Worm (Caenorhabditis elegans) whole organism, late embryonic: ENCODE data around the gene grd-11.

ENCODE experiments used
- C38D4.7 ChIP-seq: fragments of 200-800 bp; sonication (Bioruptor generic); optimal IDR thresholded peaks from 2 replicates; lab custom pipeline; 2018; ENCODE audit warnings: mild to moderate bottlenecking, missing genetic modification characterization, moderate library complexity, missing compliant biosample characterization
- K09A11.1 ChIP-seq: sonication (generic microtip); optimal IDR thresholded peaks from 2 replicates; lab custom pipeline; 2017; ENCODE audit warnings: antibody characterized with exemption, mild to moderate bottlenecking, missing genetic modification characterization, missing compliant biosample characterization; ENCODE audit not compliant: insufficient read depth
- T23F11.4 ChIP-seq: fragments of 200-800 bp; sonication (Bioruptor generic); optimal IDR thresholded peaks from 2 replicates; lab custom pipeline; 2018; ENCODE audit warnings: mild to moderate bottlenecking, missing genetic modification characterization, missing compliant biosample characterization
- Y22D7AL.16 ChIP-seq: sonication (generic microtip); optimal IDR thresholded peaks from 2 replicates; lab custom pipeline; 2016; ENCODE audit warnings: missing genetic modification characterization, missing compliant biosample characterization
- ama-1 ChIP-seq: fragments of 150-350 bp; optimal IDR thresholded peaks from 2 replicates; lab custom pipeline; 2014
- ceh-14 ChIP-seq: sonication (generic microtip); optimal IDR thresholded peaks from 2 replicates; lab custom pipeline; 2016; ENCODE audit warnings: missing genotype, missing genetic modification characterization, missing compliant biosample characterization
- ceh-19 ChIP-seq: fragments of 200-800 bp; sonication (Bioruptor generic); optimal IDR thresholded peaks from 2 replicates; lab custom pipeline; 2018; ENCODE audit warnings: mild to moderate bottlenecking, missing genetic modification characterization, missing compliant biosample characterization
- ceh-2 ChIP-seq: sonication (generic microtip); optimal IDR thresholded peaks from 2 replicates; lab custom pipeline; 2016; ENCODE audit warnings: missing genotype, missing genetic modification characterization, missing compliant biosample characterization
- ceh-22 ChIP-seq: sonication (generic microtip); optimal IDR thresholded peaks from 2 replicates; lab custom pipeline; 2017; ENCODE audit warnings: missing biosample characterization, missing genetic modification characterization
- ceh-30 ChIP-seq: fragments of 150-350 bp; optimal IDR thresholded peaks from 2 replicates; lab custom pipeline; 2014; ENCODE audit warnings: missing biosample characterization, missing genetic modification characterization
- ceh-34 ChIP-seq: sonication (generic microtip); optimal IDR thresholded peaks from 2 replicates; lab custom pipeline; 2016; ENCODE audit warnings: mild to moderate bottlenecking, missing genetic modification characterization, missing compliant biosample characterization
- ceh-45 ChIP-seq: fragments of 200-800 bp; sonication (Bioruptor generic); IDR thresholded peaks from 2 replicates; pipeline ENCODE4 v1.3.6; 2022; ENCODE audit warnings: missing genetic modification reagents, missing genetic modification characterization, missing compliant biosample characterization
- ceh-9 ChIP-seq: sonication (generic microtip); optimal IDR thresholded peaks from 2 replicates; lab custom pipeline; 2016; ENCODE audit warnings: mild to moderate bottlenecking, missing genetic modification characterization, inconsistent platforms, missing compliant biosample characterization
- eyg-1 ChIP-seq: sonication (generic microtip); optimal IDR thresholded peaks from 2 replicates; lab custom pipeline; 2016; ENCODE audit warnings: missing genotype, missing genetic modification characterization, missing compliant biosample characterization
- hlh-13 ChIP-seq: fragments of 200-800 bp; sonication (Bioruptor generic); optimal IDR thresholded peaks from 2 replicates; lab custom pipeline; 2018; ENCODE audit warnings: mild to moderate bottlenecking, missing genetic modification characterization, missing compliant biosample characterization
- hlh-30 ChIP-seq: sonication (generic microtip); optimal IDR thresholded peaks from 2 replicates; lab custom pipeline; 2017; ENCODE audit warnings: antibody characterized with exemption, missing genetic modification characterization, missing compliant biosample characterization; ENCODE audit not compliant: insufficient read depth
- hlh-8 ChIP-seq: sonication (generic microtip); optimal IDR thresholded peaks from 2 replicates; lab custom pipeline; 2016; ENCODE audit warnings: missing genotype, missing genetic modification characterization, missing compliant biosample characterization
- lim-6 ChIP-seq: sonication (generic microtip); optimal IDR thresholded peaks from 2 replicates; lab custom pipeline; 2016; ENCODE audit warnings: missing genetic modification characterization, missing compliant biosample characterization
- madf-2 ChIP-seq: sonication (generic microtip); optimal IDR thresholded peaks from 2 replicates; lab custom pipeline; 2017; ENCODE audit warnings: missing genetic modification characterization, missing compliant biosample characterization
- mec-3 ChIP-seq: sonication (generic microtip); optimal IDR thresholded peaks from 2 replicates; lab custom pipeline; 2016; ENCODE audit warnings: borderline replicate concordance, missing genetic modification characterization, missing compliant biosample characterization
- nhr-232 ChIP-seq: sonication (generic microtip); optimal IDR thresholded peaks from 2 replicates; lab custom pipeline; 2016; ENCODE audit warnings: missing genetic modification characterization, missing compliant biosample characterization
- odd-2 ChIP-seq: sonication (generic microtip); optimal IDR thresholded peaks from 2 replicates; lab custom pipeline; 2017; ENCODE audit warnings: antibody characterized with exemption, mild to moderate bottlenecking, missing genetic modification characterization, missing compliant biosample characterization
- pha-2 ChIP-seq: sonication (generic microtip); optimal IDR thresholded peaks from 2 replicates; lab custom pipeline; 2017; ENCODE audit warnings: mild to moderate bottlenecking, missing genetic modification characterization, missing compliant biosample characterization
- pha-4 ChIP-seq: fragments of 150-350 bp; optimal IDR thresholded peaks from 2 replicates; lab custom pipeline; 2018; ENCODE audit warnings: missing biosample characterization, missing genetic modification reagents, missing genetic modification characterization
- pqm-1 ChIP-seq: sonication (generic microtip); optimal IDR thresholded peaks from 2 replicates; lab custom pipeline; 2016; ENCODE audit warnings: missing genetic modification characterization, missing compliant biosample characterization
- ref-2 ChIP-seq: sonication (generic microtip); optimal IDR thresholded peaks from 2 replicates; lab custom pipeline; 2016; ENCODE audit warnings: missing genetic modification characterization, missing compliant biosample characterization
- rnt-1 ChIP-seq: sonication (generic microtip); optimal IDR thresholded peaks from 2 replicates; lab custom pipeline; 2016; ENCODE audit warnings: missing genetic modification characterization, missing compliant biosample characterization
- sox-2 ChIP-seq: fragments of 200-800 bp; sonication (Bioruptor generic); IDR thresholded peaks from 2 replicates; pipeline ENCODE4 v1.3.6; 2022; ENCODE audit warnings: missing genetic modification reagents, missing genetic modification characterization, missing compliant biosample characterization
- sox-4 ChIP-seq: sonication (generic microtip); optimal IDR thresholded peaks from 2 replicates; lab custom pipeline; 2017; ENCODE audit warnings: mild to moderate bottlenecking, missing genetic modification characterization, inconsistent platforms, missing compliant biosample characterization
- tbx-7 ChIP-seq: sonication (generic microtip); optimal IDR thresholded peaks from 2 replicates; lab custom pipeline; 2016; ENCODE audit warnings: missing genotype, missing genetic modification characterization, missing compliant biosample characterization
- unc-3 ChIP-seq, 2 experiments: fragments of 200-800 bp in 1 of 2; sonication (Bioruptor generic) in 1 of 2; sonication (generic microtip) in 1 of 2; conservative IDR thresholded peaks in 1 of 2; optimal IDR thresholded peaks in 1 of 2; 2 replicates each; pipeline versions ENCODE4 v1.3.6 to Lab custom; 2016 to 2022; ENCODE audit warnings: missing compliant biosample characterization in 2 of 2, missing genetic modification characterization in 2 of 2, missing genetic modification reagents in 1 of 2
- unc-55 ChIP-seq: sonication (generic microtip); optimal IDR thresholded peaks from 2 replicates; lab custom pipeline; 2017; ENCODE audit warnings: missing biosample characterization, missing genetic modification reagents, missing genetic modification characterization

Gene grd-11

DNA sequence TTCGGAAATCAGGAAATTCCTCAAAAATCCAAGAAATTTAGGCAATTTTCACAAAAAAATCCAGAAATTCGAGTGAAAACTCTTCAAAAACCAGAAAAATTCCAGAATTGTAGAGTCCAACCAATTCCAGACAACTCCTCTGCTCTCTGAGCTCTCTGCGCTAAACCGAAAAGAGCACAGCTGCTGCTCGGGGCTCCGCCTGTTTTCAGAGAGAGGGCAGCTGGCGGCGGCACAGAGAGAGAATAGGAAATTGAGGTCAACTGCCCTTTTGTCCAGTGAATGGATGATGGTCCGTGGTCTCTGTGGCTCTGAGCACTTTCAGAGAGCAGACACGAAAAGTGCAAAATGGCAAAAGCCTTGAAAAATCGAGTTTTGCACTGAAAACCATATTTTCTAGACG is 52.4 kb downstream of the grd-11 start:
- TF ChIP-seq hlh-8 (tag; lab: Kevin White, UChicago) (no peak), sox-4 (tag; lab: Kevin White, UChicago) (no peak), odd-2 (tag; lab: Kevin White, UChicago) (no peak), ceh-45 (GFP tag; lab: Robert Waterston, UW) (no peak), unc-3 (GFP tag; conservative IDR thresholded peaks at IDR 0.05; lab: Robert Waterston, UW) (no peak), unc-3 (tag; optimal IDR thresholded peaks at IDR 0.05; lab: Kevin White, UChicago) (no peak)

DNA sequence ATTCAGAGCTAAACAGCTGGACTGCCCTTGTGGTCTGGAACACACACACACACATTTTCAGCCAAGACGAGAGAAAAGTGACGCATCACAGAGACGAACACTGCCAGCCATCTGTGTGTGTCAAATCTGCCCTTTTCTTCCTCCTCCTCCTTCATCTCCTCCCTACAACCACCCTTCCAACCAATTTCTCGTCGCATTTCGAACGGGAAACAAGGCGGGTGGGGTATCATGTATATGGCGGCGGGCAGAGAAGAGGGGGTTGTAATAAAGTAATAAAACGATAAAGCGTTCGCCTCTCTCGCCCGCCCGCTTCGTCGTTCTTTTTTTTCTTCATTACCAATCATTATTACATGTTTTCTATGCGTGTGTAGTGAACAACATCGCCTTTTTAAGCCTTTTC is 53.7 kb downstream of the grd-11 start:
- no peak for TF ChIP-seq ceh-9 (tag; lab: Kevin White, UChicago)
- peak; percentile 41 for TF ChIP-seq unc-55 (GFP tag; lab: Kevin White, UChicago)
- no peak for TF ChIP-seq ceh-19 (GFP tag; lab: Kevin White, UChicago)
- peak; percentile 14 for TF ChIP-seq sox-4 (tag; lab: Kevin White, UChicago)
- TF ChIP-seq rnt-1 (tag; lab: Kevin White, UChicago): no peak
- TF ChIP-seq pha-2 (tag; lab: Kevin White, UChicago): peak; percentile 49

DNA sequence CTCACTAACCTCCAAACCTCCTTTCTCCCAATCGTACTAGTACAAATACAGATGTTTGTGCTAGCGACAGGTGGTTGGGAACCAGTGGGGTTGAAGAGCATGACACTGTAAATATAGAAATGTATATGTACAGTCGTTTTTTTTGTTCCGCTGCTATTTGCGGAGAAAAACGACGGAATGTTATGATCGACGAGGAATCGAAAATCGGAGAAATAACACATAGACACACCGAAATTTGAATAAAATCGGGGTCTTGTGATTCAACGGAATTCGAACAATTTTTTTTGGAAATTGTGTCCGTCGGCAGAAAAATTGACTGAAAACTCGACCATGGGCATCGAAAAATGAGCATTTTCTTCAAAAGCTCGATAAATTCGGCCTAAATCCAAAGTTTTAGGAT is 55.1 kb downstream of the grd-11 start, which contains the start of gene F53H2.3:
Gene F53H2.3 (minus strand): TSS at position 101 of the 400 bp plus-strand sequence.
- no peak for TF ChIP-seq pqm-1 (tag; lab: Kevin White, UChicago)
- TF ChIP-seq lim-6: no peak
- TF ChIP-seq sox-2 (GFP tag; lab: Robert Waterston, UW): no peak
- TF ChIP-seq ceh-22: no peak
- TF ChIP-seq tbx-7: no peak
- no peak for TF ChIP-seq ceh-30
- TF ChIP-seq madf-2 (tag; lab: Kevin White, UChicago): no peak
- TF ChIP-seq unc-55 (GFP tag; lab: Kevin White, UChicago): no peak
- TF ChIP-seq sox-4 (tag; lab: Kevin White, UChicago): no peak
- TF ChIP-seq ceh-2: no peak
- no peak for TF ChIP-seq pha-4 (tag; lab: Kevin White, UChicago)
- no peak for TF ChIP-seq ama-1 (lab: Kevin White, UChicago)
- TF ChIP-seq Y22D7AL.16 (tag; lab: Kevin White, UChicago): no peak
- TF ChIP-seq nhr-232: no peak
- TF ChIP-seq eyg-1: no peak
- TF ChIP-seq hlh-30 (tag; lab: Kevin White, UChicago): no peak
- TF ChIP-seq hlh-13 (GFP tag; lab: Kevin White, UChicago): no peak
- no peak for TF ChIP-seq pha-2 (tag; lab: Kevin White, UChicago)
- TF ChIP-seq C38D4.7 (GFP tag; lab: Kevin White, UChicago): no peak

DNA sequence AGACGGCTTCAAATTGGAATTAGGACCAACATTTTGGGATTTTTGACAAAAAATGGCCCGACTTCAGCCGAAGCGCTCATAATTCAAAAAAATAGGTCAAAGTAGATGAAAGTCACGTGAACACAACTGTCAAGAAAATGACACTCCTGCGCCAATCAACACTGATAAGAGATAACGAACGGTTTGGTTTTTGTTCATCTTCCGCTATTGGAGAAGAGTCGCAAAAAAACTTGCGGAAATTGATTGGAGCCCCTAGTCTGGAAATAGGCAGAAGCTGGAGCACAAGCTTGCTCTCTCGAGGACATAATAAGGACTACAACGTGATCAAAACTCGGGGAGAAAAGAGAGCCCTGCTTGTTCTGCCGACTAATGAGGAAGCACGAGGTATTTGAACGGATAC is 55.7 kb downstream of the grd-11 start:
- TF ChIP-seq ceh-14 (tag; lab: Kevin White, UChicago): no peak
- peak; percentile 6 for TF ChIP-seq hlh-30 (tag; lab: Kevin White, UChicago)

DNA sequence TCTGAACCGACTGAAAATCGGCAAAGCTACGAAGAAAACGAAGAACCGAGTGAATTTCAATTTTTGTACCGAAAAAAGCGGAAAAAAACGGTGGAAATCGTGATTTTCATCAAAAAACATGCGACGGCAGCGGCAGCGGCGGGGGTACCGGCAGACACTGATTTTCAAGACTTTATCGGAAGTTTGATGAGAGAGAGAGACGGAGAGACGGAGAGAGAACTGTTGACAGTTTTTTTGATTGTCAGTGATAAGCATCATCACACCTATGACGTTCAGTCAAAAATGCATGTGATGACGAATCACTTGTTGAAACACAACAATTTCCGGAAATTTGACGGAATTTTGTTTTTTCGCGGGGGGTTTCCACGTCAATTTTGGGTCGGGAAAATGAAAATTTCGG is 56.9 kb downstream of the grd-11 start:
- TF ChIP-seq madf-2 (tag; lab: Kevin White, UChicago) (no peak), T23F11.4 (GFP tag; lab: Kevin White, UChicago) (no peak), ref-2 (tag; lab: Kevin White, UChicago) (no peak), ceh-34 (no peak), odd-2 (tag; lab: Kevin White, UChicago) (no peak), rnt-1 (tag; lab: Kevin White, UChicago) (no peak), K09A11.1 (tag; lab: Kevin White, UChicago) (no peak), hlh-8 (tag; lab: Kevin White, UChicago) (no peak), ceh-19 (GFP tag; lab: Kevin White, UChicago) (no peak), mec-3 (no peak), Y22D7AL.16 (tag; lab: Kevin White, UChicago) (no peak)
